Worm (Caenorhabditis elegans) whole organism, mixed stage, embryonic: ENCODE results near the gene dnj-13.

ENCODE experiments used
- M03D4.4 ChIP-seq: sonication (generic microtip); optimal IDR thresholded peaks from 2 replicates; lab custom pipeline; 2017; ENCODE audit warnings: mild to moderate bottlenecking, missing genetic modification characterization, missing compliant biosample characterization
- bed-3 ChIP-seq: fragments of 200-800 bp; sonication (Bioruptor generic); optimal IDR thresholded peaks from 3 replicates; lab custom pipeline; 2018; ENCODE audit warnings: mild to moderate bottlenecking, missing genetic modification characterization, moderate library complexity, missing compliant biosample characterization
- blmp-1 ChIP-seq: fragments of 150-350 bp; optimal IDR thresholded peaks from 2 replicates; lab custom pipeline; 2014; ENCODE audit warnings: missing biosample characterization, missing genetic modification characterization
- ceh-39 ChIP-seq: fragments of 150-350 bp; optimal IDR thresholded peaks from 2 replicates; lab custom pipeline; 2014; ENCODE audit warnings: missing biosample characterization, missing genetic modification characterization
- ceh-43 ChIP-seq: fragments of 200-800 bp; sonication (Bioruptor generic); optimal IDR thresholded peaks from 2 replicates; lab custom pipeline; 2018; ENCODE audit warnings: mild to moderate bottlenecking, missing genetic modification characterization, moderate library complexity, missing compliant biosample characterization
- ceh-83 ChIP-seq: fragments of 200-800 bp; sonication (Bioruptor generic); optimal IDR thresholded peaks from 2 replicates; lab custom pipeline; 2018; ENCODE audit warnings: mild to moderate bottlenecking, missing genetic modification characterization, missing compliant biosample characterization
- ces-1 ChIP-seq: fragments of 150-350 bp; optimal IDR thresholded peaks from 2 replicates; lab custom pipeline; 2014; ENCODE audit warnings: missing biosample characterization, missing genetic modification reagents, missing genetic modification characterization
- cnd-1 ChIP-seq: fragments of 200-800 bp; sonication (Bioruptor generic); optimal IDR thresholded peaks from 2 replicates; lab custom pipeline; 2018; ENCODE audit warnings: mild to moderate bottlenecking, missing genetic modification characterization, missing compliant biosample characterization
- drap-1 ChIP-seq: fragments of 200-800 bp; sonication (Bioruptor generic); optimal IDR thresholded peaks from 3 replicates; lab custom pipeline; 2018; ENCODE audit warnings: mild to moderate bottlenecking, missing genetic modification characterization, missing compliant biosample characterization
- elt-1 ChIP-seq: sonication (generic microtip); optimal IDR thresholded peaks from 2 replicates; lab custom pipeline; 2017; ENCODE audit warnings: missing genetic modification characterization, mild to moderate bottlenecking, missing compliant biosample characterization, antibody characterized with exemption, moderate library complexity, borderline replicate concordance; ENCODE audit not compliant: insufficient read depth
- elt-3 ChIP-seq: fragments of 150-350 bp; optimal IDR thresholded peaks from 2 replicates; lab custom pipeline; 2014; ENCODE audit warnings: missing biosample characterization, missing genetic modification characterization
- ham-2 ChIP-seq: fragments of 200-800 bp; sonication (Bioruptor generic); optimal IDR thresholded peaks from 2 replicates; lab custom pipeline; 2018; ENCODE audit warnings: mild to moderate bottlenecking, missing genetic modification characterization, missing compliant biosample characterization
- lin-13 ChIP-seq: fragments of 150-350 bp; optimal IDR thresholded peaks from 2 replicates; lab custom pipeline; 2014; ENCODE audit warnings: missing biosample characterization, missing genetic modification characterization
- lsy-2 ChIP-seq: fragments of 150-350 bp; optimal IDR thresholded peaks from 2 replicates; lab custom pipeline; 2014; ENCODE audit warnings: missing biosample characterization, missing genetic modification characterization
- mep-1 ChIP-seq: fragments of 150-350 bp; optimal IDR thresholded peaks from 2 replicates; lab custom pipeline; 2017; ENCODE audit warnings: missing biosample characterization, missing genetic modification reagents, missing genetic modification characterization, inconsistent platforms
- mls-2 ChIP-seq: sonication (generic microtip); optimal IDR thresholded peaks from 2 replicates; lab custom pipeline; 2016; ENCODE audit warnings: mild to moderate bottlenecking, missing genetic modification characterization, moderate library complexity, missing compliant biosample characterization
- nhr-2 ChIP-seq: fragments of 150-350 bp; optimal IDR thresholded peaks from 2 replicates; lab custom pipeline; 2014; ENCODE audit warnings: missing biosample characterization, missing genetic modification characterization
- nhr-237 ChIP-seq: fragments of 150-350 bp; optimal IDR thresholded peaks from 2 replicates; lab custom pipeline; 2014; ENCODE audit warnings: missing biosample characterization, missing genetic modification characterization
- nhr-28 ChIP-seq: fragments of 150-350 bp; optimal IDR thresholded peaks from 2 replicates; lab custom pipeline; 2014; ENCODE audit warnings: missing biosample characterization, missing genetic modification characterization
- nhr-76 ChIP-seq: sonication (generic microtip); optimal IDR thresholded peaks from 2 replicates; lab custom pipeline; 2017; ENCODE audit warnings: missing biosample characterization, missing genetic modification characterization
- pha-4 ChIP-seq: fragments of 150-350 bp; optimal IDR thresholded peaks from 2 replicates; lab custom pipeline; 2018; ENCODE audit warnings: missing biosample characterization, missing genetic modification reagents, missing genetic modification characterization
- sem-2 ChIP-seq: fragments of 200-800 bp; sonication (Bioruptor generic); optimal IDR thresholded peaks from 2 replicates; lab custom pipeline; 2018; ENCODE audit warnings: mild to moderate bottlenecking, missing genetic modification characterization, missing compliant biosample characterization
- snpc-4 ChIP-seq: fragments of 150-350 bp; optimal IDR thresholded peaks from 2 replicates; lab custom pipeline; 2014; ENCODE audit warnings: missing biosample characterization, missing genetic modification characterization
- sptf-1 ChIP-seq: sonication (generic microtip); optimal IDR thresholded peaks from 2 replicates; lab custom pipeline; 2017; ENCODE audit warnings: mild to moderate bottlenecking, missing genetic modification characterization, moderate library complexity, missing compliant biosample characterization
- tbx-8 ChIP-seq: fragments of 200-800 bp; sonication (Bioruptor generic); optimal IDR thresholded peaks from 2 replicates; lab custom pipeline; 2018; ENCODE audit warnings: mild to moderate bottlenecking, missing genetic modification characterization, moderate library complexity, missing compliant biosample characterization
- unc-120 ChIP-seq: sonication (generic microtip); optimal IDR thresholded peaks from 2 replicates; lab custom pipeline; 2017; ENCODE audit warnings: missing genetic modification characterization, missing compliant biosample characterization; ENCODE audit not compliant: poor library complexity, severe bottlenecking
- unc-39 ChIP-seq: fragments of 150-350 bp; optimal IDR thresholded peaks from 2 replicates; lab custom pipeline; 2014; ENCODE audit warnings: missing biosample characterization, missing genetic modification characterization
- zip-8 ChIP-seq: fragments of 150-350 bp; optimal IDR thresholded peaks from 2 replicates; lab custom pipeline; 2014; ENCODE audit warnings: missing biosample characterization, missing genetic modification characterization
- ztf-11 ChIP-seq: fragments of 150-350 bp; optimal IDR thresholded peaks from 2 replicates; lab custom pipeline; 2014; ENCODE audit warnings: missing biosample characterization, missing genetic modification characterization

Gene dnj-13

ce11 chrII:11537606-11538016 lies 7.9 kb upstream of the dnj-13 start:
- TF ChIP-seq cnd-1 (tag; lab: Kevin White, UChicago) (no peak), tbx-8 (GFP tag; lab: Kevin White, UChicago) (peak; percentile 35), nhr-76 (tag; lab: Kevin White, UChicago) (no peak), drap-1 (no peak), pha-4 (tag; lab: Kevin White, UChicago) (no peak), lsy-2 (tag; lab: Kevin White, UChicago) (no peak), ceh-43 (no peak), mep-1 (tag; lab: Kevin White, UChicago) (no peak), sem-2 (GFP tag; lab: Kevin White, UChicago) (peak; percentile 60), M03D4.4 (peak; percentile 34), zip-8 (tag; lab: Kevin White, UChicago) (no peak), blmp-1 (tag; lab: Kevin White, UChicago) (no peak), nhr-28 (tag; lab: Kevin White, UChicago) (no peak), mls-2 (tag; lab: Kevin White, UChicago) (peak; percentile 27), unc-120 (tag; lab: Kevin White, UChicago) (no peak), ceh-83 (peak; percentile 86), ceh-39 (no peak), ham-2 (GFP tag; lab: Kevin White, UChicago) (no peak), nhr-237 (tag; lab: Kevin White, UChicago) (no peak), elt-3 (tag; lab: Kevin White, UChicago) (no peak)

ce11 chrII:11538741-11539140 lies 6.8 kb upstream of the dnj-13 start, which contains the start of gene Y62F5A.9:
TSS of gene Y62F5A.9 (minus strand) at chrII:11538841.
- TF ChIP-seq elt-1 (tag; lab: Kevin White, UChicago) (no peak), lsy-2 (tag; lab: Kevin White, UChicago) (peak; percentile 4)

ce11 chrII:11542385-11542784 lies 3.1 kb upstream of the dnj-13 start, which contains the start of gene gtf-2E2:
TSS of gene gtf-2E2 (minus strand) at chrII:11542495.
- TF ChIP-seq blmp-1 (tag; lab: Kevin White, UChicago) (no peak), ces-1 (GFP tag; lab: Kevin White, UChicago) (peak; percentile 59), sptf-1 (tag; lab: Kevin White, UChicago) (peak; percentile 58), lsy-2 (tag; lab: Kevin White, UChicago) (peak; percentile 8)
- TF ChIP-seq, all 35 proteins: peak for 3

ce11 chrII:11542958-11543357 lies 2.5 kb upstream of the dnj-13 start:
- no peak for TF ChIP-seq elt-3 (tag; lab: Kevin White, UChicago)
- no peak for TF ChIP-seq ceh-83
- no peak for TF ChIP-seq bed-3 (GFP tag; lab: Kevin White, UChicago)
- TF ChIP-seq nhr-2 (tag; lab: Kevin White, UChicago), result peak; percentile 6
- no peak for TF ChIP-seq unc-120 (tag; lab: Kevin White, UChicago)
- peak; percentile 62 for TF ChIP-seq zip-8 (tag; lab: Kevin White, UChicago)
- peak; percentile 56 for TF ChIP-seq cnd-1 (tag; lab: Kevin White, UChicago)

- TF ChIP-seq snpc-4 (tag; lab: Kevin White, UChicago), result no peak
- TF ChIP-seq unc-120 (tag; lab: Kevin White, UChicago), result no peak
- no peak for TF ChIP-seq lin-13
These were observed 787 bp upstream of the dnj-13 start, which contains the start of gene F54D5.9 for ce11 chrII:11544714-11545113. TSS of gene F54D5.9 (minus strand) at chrII:11544828.

- no peak for TF ChIP-seq zip-8 (tag; lab: Kevin White, UChicago)
- TF ChIP-seq cnd-1 (tag; lab: Kevin White, UChicago), result no peak
- TF ChIP-seq ztf-11 (tag; lab: Kevin White, UChicago), result no peak
- no peak for TF ChIP-seq ces-1 (GFP tag; lab: Kevin White, UChicago)
- no peak for TF ChIP-seq lin-13
- TF ChIP-seq unc-39 (tag; lab: Kevin White, UChicago), result no peak
- TF ChIP-seq mls-2 (tag; lab: Kevin White, UChicago), result no peak
These were observed 438 bp downstream of the dnj-13 start for ce11 chrII:11545952-11546325.
